Fruit fly (Drosophila melanogaster) whole organism, wandering third instar larva: ENCODE measurements around the gene CG7227.

Source experiments
- Abd-B ChIP-seq: fragments of >200 bp; optimal IDR thresholded peaks from 2 replicates; lab custom pipeline; 2017; ENCODE audit warnings: missing biosample characterization, missing genetic modification characterization
- CG32264 ChIP-seq: fragments of 200-800 bp; sonication (Bioruptor generic); optimal IDR thresholded peaks from 2 replicates; lab custom pipeline; 2016; ENCODE audit warnings: missing biosample characterization, missing genetic modification characterization
- CG9705 ChIP-seq: fragments of 200-800 bp; sonication (Bioruptor generic); optimal IDR thresholded peaks from 2 replicates; lab custom pipeline; 2018; ENCODE audit warnings: missing biosample characterization, mild to moderate bottlenecking, missing genetic modification characterization
- CrebA ChIP-seq: fragments of 200-800 bp; sonication (Bioruptor generic); optimal IDR thresholded peaks from 2 replicates; lab custom pipeline; 2016; ENCODE audit warnings: missing biosample characterization, mild to moderate bottlenecking, missing genetic modification characterization, borderline replicate concordance
- Dfd ChIP-seq: fragments of >200 bp; optimal IDR thresholded peaks from 2 replicates; lab custom pipeline; 2017; ENCODE audit warnings: missing biosample characterization, missing genetic modification characterization
- Dif ChIP-seq: fragments of 200-275, 200-300 bp; sonication (Bioruptor generic); optimal IDR thresholded peaks from 2 replicates; lab custom pipeline; 2018; ENCODE audit warnings: missing biosample characterization, missing genetic modification characterization; ENCODE audit not compliant: partially characterized antibody
- HLH106 ChIP-seq: fragments of 200-800 bp; optimal IDR thresholded peaks from 3 replicates; lab custom pipeline; 2019; ENCODE audit warnings: missing biosample characterization, mild to moderate bottlenecking, missing genetic modification characterization, moderate library complexity
- Hnf4 ChIP-seq: fragments of 200-800 bp; sonication (Bioruptor generic); optimal IDR thresholded peaks from 2 replicates; lab custom pipeline; 2016; ENCODE audit warnings: missing biosample characterization, mild to moderate bottlenecking, missing genetic modification characterization
- Hr78 ChIP-seq: fragments of >200 bp; optimal IDR thresholded peaks from 2 replicates; lab custom pipeline; 2017; ENCODE audit warnings: missing biosample characterization, missing genetic modification characterization
- Hr83 ChIP-seq: fragments of 200-300 bp; sonication (Bioruptor generic); optimal IDR thresholded peaks from 2 replicates; lab custom pipeline; 2016; ENCODE audit warnings: missing biosample characterization, mild to moderate bottlenecking, missing genetic modification characterization, moderate library complexity; ENCODE audit not compliant: poor library complexity, severe bottlenecking
- Jra ChIP-seq: sonication (Bioruptor generic); optimal IDR thresholded peaks from 2 replicates; lab custom pipeline; 2016; ENCODE audit warnings: missing biosample characterization, missing genetic modification characterization
- Mio ChIP-seq: sonication (Bioruptor generic); optimal IDR thresholded peaks from 2 replicates; lab custom pipeline; 2016; ENCODE audit warnings: missing biosample characterization, missing genetic modification characterization
- Myc ChIP-seq: fragments of >200 bp; optimal IDR thresholded peaks from 2 replicates; lab custom pipeline; 2017
- N ChIP-seq: fragments of >200 bp; optimal IDR thresholded peaks from 2 replicates; lab custom pipeline; 2018; ENCODE audit warnings: missing biosample characterization, missing external identifiers, missing genetic modification characterization
- OdsH ChIP-seq: fragments of 200-800 bp; sonication (Bioruptor generic); optimal IDR thresholded peaks from 2 replicates; lab custom pipeline; 2016; ENCODE audit warnings: missing biosample characterization, mild to moderate bottlenecking, missing genetic modification characterization
- Rel ChIP-seq, 2 experiments: fragments of 200-800 bp; sonication (Bioruptor generic) in 1 of 2; optimal IDR thresholded peaks; 2 replicates in 1 of 2; 3 replicates in 1 of 2; lab custom pipeline; 2016 to 2019; ENCODE audit warnings: mild to moderate bottlenecking in 2 of 2, missing biosample characterization in 2 of 2, missing genetic modification characterization in 2 of 2, moderate library complexity in 1 of 2
- Sp1 ChIP-seq: fragments of 200-800 bp; sonication (Bioruptor generic); optimal IDR thresholded peaks from 3 replicates; lab custom pipeline; 2019; ENCODE audit warnings: missing biosample characterization, mild to moderate bottlenecking, missing genetic modification characterization, moderate library complexity
- Vsx2 ChIP-seq: fragments of 200-300, 225-300 bp; sonication (Bioruptor generic); optimal IDR thresholded peaks from 2 replicates; lab custom pipeline; 2018; ENCODE audit warnings: missing biosample characterization, missing genetic modification characterization; ENCODE audit not compliant: partially characterized antibody
- br ChIP-seq: fragments of 200-800 bp; sonication (Bioruptor generic); optimal IDR thresholded peaks from 2 replicates; lab custom pipeline; 2016; ENCODE audit warnings: missing biosample characterization, missing genetic modification characterization
- brk ChIP-seq: fragments of 200-800 bp; sonication (Bioruptor generic); optimal IDR thresholded peaks from 2 replicates; lab custom pipeline; 2016; ENCODE audit warnings: missing biosample characterization, mild to moderate bottlenecking, missing genetic modification characterization
- dl ChIP-seq, 2 experiments: fragments of 175-275, 200-275 bp in 1 of 2; fragments of 200-275 bp in 1 of 2; sonication (Bioruptor generic); optimal IDR thresholded peaks; lab custom pipeline; 2018; ENCODE audit warnings: mild to moderate bottlenecking in 2 of 2, missing biosample characterization in 2 of 2, missing genetic modification characterization in 2 of 2, moderate library complexity in 2 of 2; ENCODE audit not compliant: partially characterized antibody in 2 of 2, insufficient read depth in 1 of 2
- dmrt93B ChIP-seq: fragments of 200-800 bp; sonication (Bioruptor generic); optimal IDR thresholded peaks from 2 replicates; lab custom pipeline; 2018; ENCODE audit warnings: missing biosample characterization, mild to moderate bottlenecking, missing genetic modification characterization
- dsf ChIP-seq: sonication (Bioruptor generic); optimal IDR thresholded peaks from 2 replicates; lab custom pipeline; 2016; ENCODE audit warnings: missing biosample characterization, missing genetic modification characterization, borderline replicate concordance
- ey ChIP-seq: fragments of 200-800 bp; sonication (Bioruptor generic); optimal IDR thresholded peaks from 2 replicates; lab custom pipeline; 2016; ENCODE audit warnings: missing biosample characterization, missing genetic modification characterization
- foxo ChIP-seq, 2 experiments: fragments of 200-800 bp; sonication (Bioruptor generic); optimal IDR thresholded peaks; 2 replicates in 1 of 2; 3 replicates in 1 of 2; lab custom pipeline; 2016 to 2017; ENCODE audit warnings: missing biosample characterization in 2 of 2, missing genetic modification characterization in 2 of 2
- fru ChIP-seq: fragments of 200-800 bp; sonication (Bioruptor generic); optimal IDR thresholded peaks from 3 replicates; lab custom pipeline; 2016; ENCODE audit warnings: missing biosample characterization, mild to moderate bottlenecking, missing genetic modification characterization
- h ChIP-seq: fragments of 200-800 bp; sonication (Bioruptor generic); optimal IDR thresholded peaks from 3 replicates; lab custom pipeline; 2016; ENCODE audit warnings: missing biosample characterization, mild to moderate bottlenecking, missing genetic modification characterization
- jim ChIP-seq: fragments of 175-275, 200-325 bp; sonication (Bioruptor generic); optimal IDR thresholded peaks from 2 replicates; lab custom pipeline; 2016; ENCODE audit warnings: missing biosample characterization, mild to moderate bottlenecking, missing genetic modification characterization
- lola ChIP-seq: fragments of >200 bp; optimal IDR thresholded peaks from 2 replicates; lab custom pipeline; 2017; ENCODE audit warnings: missing biosample characterization, missing genetic modification characterization
- psq ChIP-seq: fragments of 200-800 bp; sonication (Bioruptor generic); optimal IDR thresholded peaks from 3 replicates; lab custom pipeline; 2017; ENCODE audit warnings: missing biosample characterization, mild to moderate bottlenecking, missing genetic modification characterization, moderate library complexity
- rgr ChIP-seq: fragments of 200-800 bp; sonication (Bioruptor generic); optimal IDR thresholded peaks from 3 replicates; lab custom pipeline; 2016; ENCODE audit warnings: missing biosample characterization, mild to moderate bottlenecking, missing genetic modification characterization
- sage ChIP-seq: fragments of 200-800 bp; sonication (Bioruptor generic); optimal IDR thresholded peaks from 2 replicates; lab custom pipeline; 2016; ENCODE audit warnings: missing biosample characterization, mild to moderate bottlenecking, missing genetic modification characterization
- sv ChIP-seq: fragments of 200-800 bp; sonication (Bioruptor generic); optimal IDR thresholded peaks from 3 replicates; lab custom pipeline; 2016; ENCODE audit warnings: missing biosample characterization, missing genetic modification characterization
- tai ChIP-seq: sonication (Bioruptor generic); optimal IDR thresholded peaks from 2 replicates; lab custom pipeline; 2016; ENCODE audit warnings: missing biosample characterization, missing genetic modification characterization
- usp ChIP-seq: fragments of >200 bp; optimal IDR thresholded peaks from 2 replicates; lab custom pipeline; 2017; ENCODE audit warnings: missing biosample characterization, missing genetic modification characterization
- woc ChIP-seq: sonication (Bioruptor generic); optimal IDR thresholded peaks from 2 replicates; lab custom pipeline; 2016; ENCODE audit warnings: missing biosample characterization, mild to moderate bottlenecking, missing genetic modification characterization

CG7227 gene

DNA sequence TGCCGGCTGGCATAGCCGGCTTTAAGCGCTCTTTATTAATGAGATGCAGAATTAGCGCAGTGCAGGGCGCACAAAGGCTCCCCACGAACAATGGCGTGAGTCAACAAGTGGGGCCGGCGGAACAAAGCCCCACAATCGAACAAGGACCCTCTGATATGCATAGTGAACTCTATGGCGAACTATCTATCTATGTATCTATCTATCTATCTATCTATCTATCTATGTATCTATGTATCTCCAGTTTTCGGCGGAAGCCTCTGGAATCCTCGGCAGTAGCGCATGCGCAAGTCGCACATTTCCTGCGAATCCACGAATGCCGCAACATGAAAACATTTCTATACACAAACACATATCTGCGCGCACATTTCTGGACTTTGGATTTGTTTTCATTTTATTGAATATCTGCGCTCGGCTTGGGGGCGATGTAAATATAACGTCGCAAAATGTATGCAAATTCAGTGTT, 2.7 kb upstream of the CG7227 start:
- peak; percentile 87 for TF ChIP-seq HLH106 (tag; lab: Kevin White, UChicago)
- TF ChIP-seq br (GFP tag; lab: Kevin White, UChicago), result peak; percentile 91
- no peak for TF ChIP-seq brk
- peak; percentile 92 for TF ChIP-seq ey (GFP tag; lab: Kevin White, UChicago)
- no peak for TF ChIP-seq dl (GFP tag; optimal IDR thresholded peaks at IDR 0.05; lab: Kevin White, UChicago; ENCODE audit: insufficient read depth in 1 of 2, partially characterized antibody in 2 of 2)
- TF ChIP-seq CG9705, result peak; percentile 4
- TF ChIP-seq dsf (GFP tag; lab: Kevin White, UChicago), result no peak
- peak; percentile 85 for TF ChIP-seq Hnf4 (GFP tag; lab: Kevin White, UChicago)
- TF ChIP-seq Hr78 (GFP tag; lab: Kevin White, UChicago), result no peak
- peak; percentile 23 for TF ChIP-seq sv
- peak; percentile 88 for TF ChIP-seq dmrt93B
- TF ChIP-seq jim, result no peak
- peak; percentile 84 for TF ChIP-seq rgr (GFP tag; lab: Kevin White, UChicago)
- TF ChIP-seq h, result peak; percentile 91
- no peak for TF ChIP-seq Dfd (GFP tag; lab: Kevin White, UChicago)
- no peak for TF ChIP-seq Vsx2
- TF ChIP-seq Hr83 (GFP tag; lab: Kevin White, UChicago), result no peak
- no peak for TF ChIP-seq tai (GFP tag; lab: Kevin White, UChicago)
- peak; percentile 39 to 92 for TF ChIP-seq foxo (GFP tag; optimal IDR thresholded peaks at IDR 0.05; lab: Kevin White, UChicago)
- no peak for TF ChIP-seq N (GFP tag; lab: Kevin White, UChicago)
- peak; percentile 81 for TF ChIP-seq OdsH
- TF ChIP-seq woc, result peak; percentile 89
- TF ChIP-seq CG32264 (GFP tag; lab: Kevin White, UChicago), result peak; percentile 74
- peak; percentile 12 for TF ChIP-seq Mio (GFP tag; lab: Kevin White, UChicago)
- no peak for TF ChIP-seq Jra (GFP tag; lab: Kevin White, UChicago)
- peak; percentile 86 for TF ChIP-seq psq (GFP tag; lab: Kevin White, UChicago)
- peak; percentile 56 for TF ChIP-seq sage (GFP tag; lab: Kevin White, UChicago)
- TF ChIP-seq lola (GFP tag; lab: Kevin White, UChicago), result no peak
- TF ChIP-seq Rel (GFP tag; optimal IDR thresholded peaks at IDR 0.05; lab: Kevin White, UChicago), result peak; percentile 55
- TF ChIP-seq Rel (tag; optimal IDR thresholded peaks at IDR 0.05; lab: Kevin White, UChicago), result peak; percentile 24
- TF ChIP-seq Abd-B (GFP tag; lab: Kevin White, UChicago), result no peak
- peak; percentile 37 for TF ChIP-seq Myc (lab: Kevin White, UChicago)
- peak; percentile 96 for TF ChIP-seq fru (GFP tag; lab: Kevin White, UChicago)
- peak; percentile 80 for TF ChIP-seq Sp1 (GFP tag; lab: Kevin White, UChicago)
- no peak for TF ChIP-seq usp (GFP tag; lab: Kevin White, UChicago)

DNA sequence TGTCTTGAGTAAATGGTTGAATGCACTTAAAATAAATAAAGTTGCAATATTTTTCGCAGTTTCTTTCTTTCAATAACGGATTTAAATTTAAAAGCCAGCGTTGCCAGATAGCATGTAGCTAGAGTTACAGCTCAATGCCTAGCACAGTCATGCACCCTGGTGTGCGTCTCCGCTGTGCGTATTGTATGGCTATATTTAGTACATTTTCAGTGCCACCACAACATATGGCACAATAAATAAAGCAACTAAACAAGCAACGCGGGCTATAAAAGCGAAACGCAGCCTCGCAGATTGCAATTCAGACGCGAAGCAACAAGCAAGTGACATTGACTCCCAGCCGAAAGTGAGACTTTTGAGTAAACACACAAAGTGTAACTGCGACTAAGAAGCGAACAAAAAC, 704 bp upstream of the CG7227 start, which contains the start of gene Sirup:
TSS of gene Sirup (plus strand) at position 215 of the 400 bp plus-strand sequence.
- TF ChIP-seq foxo (GFP tag; optimal IDR thresholded peaks at IDR 0.05; lab: Kevin White, UChicago) (peak in 1 of 2 experiments; percentile 19), h (no peak), woc (no peak), rgr (GFP tag; lab: Kevin White, UChicago) (peak; percentile 43), br (GFP tag; lab: Kevin White, UChicago) (peak; percentile 21), OdsH (peak; percentile 31), tai (GFP tag; lab: Kevin White, UChicago) (peak; percentile 55), Hnf4 (GFP tag; lab: Kevin White, UChicago) (peak; percentile 71), Rel (GFP tag; optimal IDR thresholded peaks at IDR 0.05; lab: Kevin White, UChicago) (no peak), Rel (tag; optimal IDR thresholded peaks at IDR 0.05; lab: Kevin White, UChicago) (peak; percentile 52), Vsx2 (no peak), Sp1 (GFP tag; lab: Kevin White, UChicago) (peak; percentile 54), CrebA (GFP tag; lab: Kevin White, UChicago) (no peak), usp (GFP tag; lab: Kevin White, UChicago) (no peak), ey (GFP tag; lab: Kevin White, UChicago) (no peak), dsf (GFP tag; lab: Kevin White, UChicago) (no peak), sage (GFP tag; lab: Kevin White, UChicago) (no peak), fru (GFP tag; lab: Kevin White, UChicago) (peak; percentile 32), Myc (lab: Kevin White, UChicago) (peak; percentile 25), Dif (GFP tag; lab: Kevin White, UChicago) (peak; percentile 11)
